Fruit fly (Drosophila melanogaster): ENCODE measurements around the gene CG12986.

The CG12986 gene

dm6 chrX:17802353-17803121 lies 16.9 kb downstream of the CG12986 start (continued):
- no peak for TF ChIP-seq jing (GFP tag; optimal IDR thresholded peaks at IDR 0.05)
- TF ChIP-seq ken (GFP tag; IDR thresholded peaks at IDR 0.05) = no peak
- peak; percentile 43 for TF ChIP-seq CG4404 (GFP tag; IDR thresholded peaks at IDR 0.05)
- peak; percentile 38; the same call in 1 of the 3 replicates for TF ChIP-seq tgo (GFP tag; IDR thresholded peaks at IDR 0.05)
- TF ChIP-seq tna (GFP tag; IDR thresholded peaks at IDR 0.05; ENCODE audit: partially characterized antibody) = no peak
- TF ChIP-seq Hey (tag; optimal IDR thresholded peaks at IDR 0.05) = no peak
- TF ChIP-seq fd96Cb (tag; optimal IDR thresholded peaks at IDR 0.05) = peak; percentile 40
- TF ChIP-seq sd (tag; optimal IDR thresholded peaks at IDR 0.05) = peak; percentile 62
- no peak for TF ChIP-seq NFAT (GFP tag; IDR thresholded peaks at IDR 0.05)
- no peak for TF ChIP-seq Ets97D (GFP tag; optimal IDR thresholded peaks at IDR 0.05)
- TF ChIP-seq CG3838 (GFP tag; optimal IDR thresholded peaks at IDR 0.05) = no peak
- no peak for TF ChIP-seq salm (tag; optimal IDR thresholded peaks at IDR 0.05)
- no peak for TF ChIP-seq CG31224 (GFP tag; IDR thresholded peaks at IDR 0.05)
- no peak for TF ChIP-seq CG14014 (GFP tag; IDR thresholded peaks at IDR 0.05)
- no peak for TF ChIP-seq CG17612 (GFP tag; IDR thresholded peaks at IDR 0.05)
- no peak for TF ChIP-seq eve (GFP tag; optimal IDR thresholded peaks at IDR 0.05)
- no peak for TF ChIP-seq CG12236 (GFP tag; optimal IDR thresholded peaks at IDR 0.05)
- TF ChIP-seq H15 (GFP tag; IDR thresholded peaks at IDR 0.05) = 0 out of 3 replicates have a peak, but pooled peaks have one; percentile 36
- TF ChIP-seq CG7357 (GFP tag; IDR thresholded peaks at IDR 0.05) = no peak
- no peak for TF ChIP-seq CG2199 (GFP tag; IDR thresholded peaks at IDR 0.05)
- TF ChIP-seq cas (GFP tag; IDR thresholded peaks at IDR 0.05) = no peak
- TF ChIP-seq Gsc (GFP tag; IDR thresholded peaks at IDR 0.05) = no peak
- no peak for TF ChIP-seq D19A (tag; optimal IDR thresholded peaks at IDR 0.05)
- 0 out of 2 replicates have a peak, but pooled peaks have one; percentile 34 for TF ChIP-seq danr (GFP tag; IDR thresholded peaks at IDR 0.05)
- TF ChIP-seq CG32532 (GFP tag; IDR thresholded peaks at IDR 0.05) = no peak
- TF ChIP-seq lilli (GFP tag; optimal IDR thresholded peaks at IDR 0.05) = peak; percentile 33
- no peak for TF ChIP-seq CG5953 (GFP tag; IDR thresholded peaks at IDR 0.05)
- no peak for TF ChIP-seq CG1529 (GFP tag; optimal IDR thresholded peaks at IDR 0.05)
- no peak for TF ChIP-seq Dfd (GFP tag; optimal IDR thresholded peaks at IDR 0.05)
- peak; percentile 6 for TF ChIP-seq CG14710 (tag; optimal IDR thresholded peaks at IDR 0.05)
- TF ChIP-seq pzg (GFP tag; optimal IDR thresholded peaks at IDR 0.05) = no peak
- TF ChIP-seq CG2678 (tag; optimal IDR thresholded peaks at IDR 0.05) = peak; percentile 69
- peak; percentile 38 for TF ChIP-seq nom (GFP tag; optimal IDR thresholded peaks at IDR 0.05)
- TF ChIP-seq maf-S (GFP tag; optimal IDR thresholded peaks at IDR 0.05) = no peak
- no peak for TF ChIP-seq CG4820 (GFP tag; optimal IDR thresholded peaks at IDR 0.05)
- TF ChIP-seq Bgb (GFP tag; IDR thresholded peaks at IDR 0.05; ENCODE audit: partially characterized antibody) = no peak
- peak; percentile 30 for TF ChIP-seq NfI (GFP tag; optimal IDR thresholded peaks at IDR 0.05)
- TF ChIP-seq CG1602 (GFP tag; optimal IDR thresholded peaks at IDR 0.05) = peak; percentile 25
- TF ChIP-seq Mrtf (GFP tag; IDR thresholded peaks at IDR 0.05) = no peak
- TF ChIP-seq otp (GFP tag; IDR thresholded peaks at IDR 0.05) = no peak
- TF ChIP-seq z (GFP tag; IDR thresholded peaks at IDR 0.05) = no peak
- TF ChIP-seq org-1 (GFP tag; optimal IDR thresholded peaks at IDR 0.05) = peak; percentile 32
- TF ChIP-seq zfh1 (GFP tag; IDR thresholded peaks at IDR 0.05) = peak; percentile 25; the same call in 1 of the 3 replicates
- no peak for TF ChIP-seq bab2 (GFP tag; optimal IDR thresholded peaks at IDR 0.05)
- TF ChIP-seq crc (GFP tag; optimal IDR thresholded peaks at IDR 0.05) = no peak
- no peak for TF ChIP-seq stwl (tag; optimal IDR thresholded peaks at IDR 0.05)
- TF ChIP-seq CG18011 (GFP tag; optimal IDR thresholded peaks at IDR 0.05) = no peak
- no peak for TF ChIP-seq trem (tag; optimal IDR thresholded peaks at IDR 0.05)
- TF ChIP-seq CG6791 (GFP tag; IDR thresholded peaks at IDR 0.05; ENCODE audit: partially characterized antibody) = no peak
- no peak for TF ChIP-seq tx (GFP tag; optimal IDR thresholded peaks at IDR 0.05)
- TF ChIP-seq CG15073 (GFP tag; optimal IDR thresholded peaks at IDR 0.05) = no peak
